Worm (Caenorhabditis elegans): ENCODE results near the gene W01B6.8.

- no peak for TF ChIP-seq ama-1 (optimal IDR thresholded peaks at IDR 0.05)
- no peak for TF ChIP-seq ets-7 (tag; optimal IDR thresholded peaks at IDR 0.05)
- TF ChIP-seq ceh-36 (tag; optimal IDR thresholded peaks at IDR 0.05) = no peak
- TF ChIP-seq aly-1 (tag; optimal IDR thresholded peaks at IDR 0.05) = no peak
- no peak for TF ChIP-seq flt-1 (GFP tag; IDR thresholded peaks at IDR 0.05)
- TF ChIP-seq sea-1 (GFP tag; conservative IDR thresholded peaks at IDR 0.05) = no peak
- TF ChIP-seq B0310.2 (tag; optimal IDR thresholded peaks at IDR 0.05) = no peak
- TF ChIP-seq F13C5.2 (tag; optimal IDR thresholded peaks at IDR 0.05) = peak; percentile 48
- no peak for TF ChIP-seq tbx-37 (GFP tag; conservative IDR thresholded peaks at IDR 0.05)
- TF ChIP-seq ceh-13 (GFP tag; optimal IDR thresholded peaks at IDR 0.05) = no peak
Measured at ce11 chrIV:10085401-10086187, 1.4 kb upstream of the W01B6.8 start, which contains the start of the genes col-2 and ndc-80.
